Worm (Caenorhabditis elegans) whole organism, midembryonic: ENCODE measurements around the gene ZK1320.7.

Experiments used
- cog-1 ChIP-seq: sonication (generic microtip); optimal IDR thresholded peaks from 2 replicates; lab custom pipeline; 2016; ENCODE audit warnings: missing genetic modification characterization, missing compliant biosample characterization
- klf-2 ChIP-seq: fragments of 200-800 bp; sonication (Bioruptor generic); conservative IDR thresholded peaks from 2 replicates; pipeline ENCODE4 v1.3.6; 2022; ENCODE audit warnings: missing genetic modification reagents, missing genetic modification characterization, missing compliant biosample characterization
- med-1 ChIP-seq: sonication (generic microtip); optimal IDR thresholded peaks from 2 replicates; lab custom pipeline; 2017; ENCODE audit warnings: missing genetic modification characterization, mild to moderate bottlenecking, missing compliant biosample characterization, antibody characterized with exemption, missing genetic modification reagents; ENCODE audit not compliant: insufficient read depth
- tab-1 ChIP-seq: fragments of 200-800 bp; sonication (Bioruptor generic); IDR thresholded peaks from 2 replicates; pipeline ENCODE4 v1.3.6; 2022; ENCODE audit warnings: missing genetic modification characterization, missing compliant biosample characterization
- ztf-23 ChIP-seq: fragments of 200-800 bp; sonication (Bioruptor generic); IDR thresholded peaks from 2 replicates; pipeline ENCODE4 v1.3.6; 2022; ENCODE audit warnings: missing genetic modification reagents, missing genetic modification characterization, missing compliant biosample characterization
- ztf-29 ChIP-seq: fragments of 200-800 bp; sonication (Bioruptor generic); IDR thresholded peaks from 2 replicates; pipeline ENCODE4 v1.3.6; 2022; ENCODE audit warnings: missing genetic modification reagents, missing genetic modification characterization, missing compliant biosample characterization

DNA sequence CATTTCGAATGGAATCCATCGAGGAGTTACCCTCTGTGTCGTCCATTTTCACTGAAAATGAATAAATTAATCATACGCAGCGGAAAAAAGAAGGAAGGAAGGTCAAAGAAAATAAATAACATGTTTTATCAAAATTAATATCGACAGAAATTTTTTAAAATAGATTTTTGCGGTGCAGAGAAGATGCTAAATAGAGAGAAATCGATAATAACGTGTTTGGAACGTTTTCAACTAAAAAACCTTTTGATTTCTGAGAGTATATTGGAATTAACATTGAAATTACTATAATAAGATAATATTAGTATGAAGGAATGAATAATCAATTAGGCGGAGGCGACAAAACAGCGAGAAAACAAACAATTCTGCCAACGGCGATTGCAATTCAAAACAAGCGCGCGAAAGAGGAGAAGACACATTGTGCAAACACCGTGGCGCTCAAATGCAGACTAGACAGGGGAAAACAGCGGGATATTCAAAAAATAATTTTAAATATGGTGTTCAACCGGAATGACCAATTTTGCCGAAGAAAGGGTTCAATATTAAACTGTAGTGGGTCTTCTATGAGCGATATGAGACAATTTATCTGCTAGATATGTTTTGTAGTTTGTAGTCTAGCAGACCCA is 45.1 kb downstream of the ZK1320.7 start, which contains the start of gene wee-1.3:
- TF ChIP-seq klf-2 (GFP tag; lab: Robert Waterston, UW) (no peak), med-1 (no peak), tab-1 (GFP tag; lab: Robert Waterston, UW) (no peak), ztf-29 (GFP tag; lab: Robert Waterston, UW) (no peak), ztf-23 (GFP tag; lab: Robert Waterston, UW) (no peak), cog-1 (peak; percentile 80)
